Fruit fly (Drosophila melanogaster) S2 (cell line): ENCODE data around the gene CG31817.

Experiments
- CG8478 ChIP-seq: fragments of >200 bp; optimal IDR thresholded peaks from 2 replicates; lab custom pipeline; 2018
- CTCF ChIP-seq, 2 experiments: fragments of >200 bp; optimal IDR thresholded peaks; 2 replicates each; lab custom pipeline; 2018

DNA sequence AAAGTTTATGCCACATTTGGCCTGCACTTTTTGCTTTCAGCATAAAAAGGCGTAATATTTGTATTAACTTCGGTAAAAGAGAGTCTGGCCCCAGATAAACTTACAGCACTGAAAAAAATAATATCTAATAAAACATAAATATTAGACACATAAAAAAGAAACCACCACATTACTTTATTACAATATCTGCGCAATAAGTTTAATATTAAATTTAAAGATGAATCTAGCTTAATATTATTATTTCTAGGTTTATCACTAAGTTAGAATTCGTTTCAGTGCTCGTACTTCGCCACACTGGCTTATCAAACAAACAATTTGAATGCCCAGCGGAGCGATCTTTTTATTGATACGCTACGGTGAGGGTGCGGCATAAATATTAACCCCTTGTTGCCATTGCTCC, 20.2 kb upstream of the CG31817 start:
- TF ChIP-seq CG8478, result no peak
- no peak for TF ChIP-seq CTCF (optimal IDR thresholded peaks at IDR 0.05; lab: Kevin White, UChicago)
